Fruit fly (Drosophila melanogaster): Measurements from ENCODE around the gene CG42488.

DNA sequence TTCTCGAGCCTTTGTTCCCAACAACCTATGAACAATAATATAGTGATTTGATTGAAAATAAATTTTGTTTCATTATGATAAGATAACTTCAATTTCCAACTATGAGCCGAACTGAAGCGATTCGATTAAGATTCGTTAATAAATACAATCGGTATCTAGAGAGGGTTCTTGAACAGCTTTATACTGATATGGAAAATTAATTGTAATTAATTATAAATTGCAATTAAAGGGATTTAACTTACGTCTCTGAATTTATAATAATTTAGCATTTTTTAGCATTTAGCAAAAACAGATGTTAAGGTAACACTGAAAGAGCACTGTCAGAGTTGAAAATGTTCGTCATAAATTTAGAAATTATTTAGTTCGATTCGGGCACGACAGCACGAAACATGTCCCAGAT lies 23.1 kb downstream of the CG42488 start, which contains the start of gene CG5111:
- no peak for TF ChIP-seq OdsH (GFP tag; optimal IDR thresholded peaks at IDR 0.05)
- no peak for TF ChIP-seq sv (GFP tag; optimal IDR thresholded peaks at IDR 0.05)
- no peak for TF ChIP-seq fru (GFP tag; optimal IDR thresholded peaks at IDR 0.05)
- no peak for TF ChIP-seq rgr (GFP tag; optimal IDR thresholded peaks at IDR 0.05)
- no peak for TF ChIP-seq HLH106 (tag; optimal IDR thresholded peaks at IDR 0.05)
- no peak for TF ChIP-seq jim (GFP tag; optimal IDR thresholded peaks at IDR 0.05)
- TF ChIP-seq h (GFP tag; optimal IDR thresholded peaks at IDR 0.05), result no peak
- no peak for TF ChIP-seq psq (GFP tag; optimal IDR thresholded peaks at IDR 0.05)
- TF ChIP-seq tai (GFP tag; optimal IDR thresholded peaks at IDR 0.05), result no peak
- TF ChIP-seq br (GFP tag; optimal IDR thresholded peaks at IDR 0.05), result no peak
- TF ChIP-seq ey (GFP tag; optimal IDR thresholded peaks at IDR 0.05), result no peak
- TF ChIP-seq CG32264 (GFP tag; optimal IDR thresholded peaks at IDR 0.05), result no peak
- no peak for TF ChIP-seq pan (optimal IDR thresholded peaks at IDR 0.05)
